Worm (Caenorhabditis elegans): ENCODE results near the gene rbm-39.
"Not testable (repeated sequence)": the region's sequence is repeated elsewhere in the genome, so short reads cannot be mapped to it uniquely, and the experiment has no call there.

The rbm-39 gene

DNA sequence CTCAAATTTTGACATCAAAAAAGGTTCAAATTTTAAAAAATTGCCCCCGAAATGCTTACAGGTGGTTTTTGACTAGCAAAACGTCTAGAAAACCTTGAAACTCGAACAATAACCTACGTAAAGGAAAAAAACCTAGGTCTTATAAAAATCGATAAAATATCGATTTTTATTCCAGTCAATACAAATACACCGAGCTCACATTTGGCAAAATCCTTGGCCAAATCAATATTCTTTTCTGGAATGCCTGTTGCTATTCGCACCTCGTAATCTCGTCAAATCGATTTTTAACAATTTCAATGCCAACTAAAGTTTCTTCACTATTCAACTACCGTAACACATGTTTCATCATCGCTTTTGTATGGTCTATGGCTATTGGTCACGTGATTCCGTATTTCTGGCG is 34.6 kb downstream of the rbm-39 start:
- TF ChIP-seq fos-1 (tag; optimal IDR thresholded peaks at IDR 0.05), result no peak
- no peak for TF ChIP-seq Y116A8C.19 (tag; optimal IDR thresholded peaks at IDR 0.05; ENCODE audit: borderline replicate concordance)
- TF ChIP-seq hpl-2 (GFP tag; optimal IDR thresholded peaks at IDR 0.05), result no peak
- no peak for TF ChIP-seq rnt-1 (tag; optimal IDR thresholded peaks at IDR 0.05)
- no peak for TF ChIP-seq unc-30 (tag; optimal IDR thresholded peaks at IDR 0.05)
- TF ChIP-seq vab-15 (tag; optimal IDR thresholded peaks at IDR 0.05), result no peak
- no peak for TF ChIP-seq sptf-1 (tag; optimal IDR thresholded peaks at IDR 0.05)
- TF ChIP-seq mdl-1 (tag; optimal IDR thresholded peaks at IDR 0.05), result no peak
- no peak for TF ChIP-seq lin-39 (tag; optimal IDR thresholded peaks at IDR 0.05)
- TF ChIP-seq unc-86 (tag; optimal IDR thresholded peaks at IDR 0.05), result no peak
- no peak for TF ChIP-seq elt-2 (tag; optimal IDR thresholded peaks at IDR 0.05)

- not testable (repeated sequence) for TF ChIP-seq ceh-82 (tag; optimal IDR thresholded peaks at IDR 0.05); zag-1 (tag; optimal IDR thresholded peaks at IDR 0.05); lin-14 (GFP tag; optimal IDR thresholded peaks at IDR 0.05)
Measured at ce11 chrIV:1051636-1052133, 39.3 kb downstream of the rbm-39 start, which contains the start of gene Y55F3AM.21. Gene Y55F3AM.21, minus strand, starts transcription at chrIV:1051686.

ce11 chrIV:1053989-1054388 is 41.6 kb downstream of the rbm-39 start:
- TF ChIP-seq swsn-7 (tag; optimal IDR thresholded peaks at IDR 0.05) (no peak), lir-3 (tag; optimal IDR thresholded peaks at IDR 0.05; ENCODE audit: poor library complexity) (no peak), C16A3.4 (tag; optimal IDR thresholded peaks at IDR 0.05) (no peak), unc-98 (GFP tag; IDR thresholded peaks at IDR 0.05) (no peak), efl-3 (GFP tag; optimal IDR thresholded peaks at IDR 0.05) (no peak), mab-9 (GFP tag; IDR thresholded peaks at IDR 0.05) (no peak), dpl-1 (GFP tag; optimal IDR thresholded peaks at IDR 0.05) (no peak), efl-1 (optimal IDR thresholded peaks at IDR 0.05) (no peak), efl-1 (GFP tag; optimal IDR thresholded peaks at IDR 0.05 in 1 of 2) (peak in 1 of 2 experiments; percentile 10)

ce11 chrIV:1054736-1055135 is 42.3 kb downstream of the rbm-39 start, which contains the start of gene dcap-1:
Gene dcap-1, minus strand, starts transcription at chrIV:1054794.
- TF ChIP-seq elt-3 (tag; optimal IDR thresholded peaks at IDR 0.05), result no peak
- no peak for TF ChIP-seq sptf-1 (tag; optimal IDR thresholded peaks at IDR 0.05)
- peak; percentile 26 to 62 (median 47) for TF ChIP-seq dpl-1 (GFP tag; optimal IDR thresholded peaks at IDR 0.05)
- peak; percentile 46 to 59 for TF ChIP-seq lin-35 (GFP tag; optimal IDR thresholded peaks at IDR 0.05)
- TF ChIP-seq ceh-82 (tag; optimal IDR thresholded peaks at IDR 0.05), result peak in 2 of 3 experiments; percentile 36 to 53
- TF ChIP-seq ceh-8 (GFP tag; optimal IDR thresholded peaks at IDR 0.05), result no peak
- no peak for TF ChIP-seq nhr-76 (tag; optimal IDR thresholded peaks at IDR 0.05)
- TF ChIP-seq nhr-19 (GFP tag; conservative IDR thresholded peaks at IDR 0.05), result 0 out of 2 replicates have a peak, but pooled peaks have one; percentile 20
- TF ChIP-seq elt-2 (tag; optimal IDR thresholded peaks at IDR 0.05), result no peak
- TF ChIP-seq efl-1 (optimal IDR thresholded peaks at IDR 0.05), result peak; percentile 48 to 63
- TF ChIP-seq efl-1 (GFP tag; optimal IDR thresholded peaks at IDR 0.05 in 1 of 2), result peak; percentile 60 to 91
- TF ChIP-seq swsn-7 (tag; optimal IDR thresholded peaks at IDR 0.05), result peak; percentile 31
- TF ChIP-seq efl-3 (GFP tag; optimal IDR thresholded peaks at IDR 0.05), result no peak
- peak; percentile 19 for TF ChIP-seq snpc-4 (tag; optimal IDR thresholded peaks at IDR 0.05)
- TF ChIP-seq blmp-1 (tag; optimal IDR thresholded peaks at IDR 0.05), result peak; percentile 21
- TF ChIP-seq skn-1 (tag; optimal IDR thresholded peaks at IDR 0.05), result no peak
- TF ChIP-seq mef-2 (tag; optimal IDR thresholded peaks at IDR 0.05), result no peak
- no peak for TF ChIP-seq nhr-237 (tag; optimal IDR thresholded peaks at IDR 0.05)
- peak; percentile 29 for TF ChIP-seq tbx-2 (tag; optimal IDR thresholded peaks at IDR 0.05)
- TF ChIP-seq xbp-1 (tag; optimal IDR thresholded peaks at IDR 0.05), result peak; percentile 37
- TF ChIP-seq lin-15B (tag; optimal IDR thresholded peaks at IDR 0.05), result peak; percentile 2
- peak; percentile 20; the same call in 1 of the 2 replicates for TF ChIP-seq isw-1 (GFP tag; IDR thresholded peaks at IDR 0.05)
- TF ChIP-seq C04F5.9 (tag; optimal IDR thresholded peaks at IDR 0.05), result peak; percentile 45
- peak; percentile 53 for TF ChIP-seq snu-23 (GFP tag; optimal IDR thresholded peaks at IDR 0.05)
- no peak for TF ChIP-seq ztf-11 (tag; optimal IDR thresholded peaks at IDR 0.05)
- peak; percentile 49 to 69 for TF ChIP-seq lsy-2 (tag; optimal IDR thresholded peaks at IDR 0.05)
- peak; percentile 51 for TF ChIP-seq nhr-47 (tag; optimal IDR thresholded peaks at IDR 0.05)
- peak; percentile 2 for TF ChIP-seq nhr-20 (tag; optimal IDR thresholded peaks at IDR 0.05)
- peak; percentile 7 for TF ChIP-seq aly-2 (tag; optimal IDR thresholded peaks at IDR 0.05)
- no peak for TF ChIP-seq unc-86 (tag; optimal IDR thresholded peaks at IDR 0.05)
- peak; percentile 12 for TF ChIP-seq C16A3.4 (tag; optimal IDR thresholded peaks at IDR 0.05)
- TF ChIP-seq F16B12.6 (tag; optimal IDR thresholded peaks at IDR 0.05), result no peak
- no peak for TF ChIP-seq aha-1 (tag; optimal IDR thresholded peaks at IDR 0.05)
